Worm (Caenorhabditis elegans) whole organism, midembryonic: ENCODE data around the gene srx-68.

ENCODE experiments used
- T22C8.4 ChIP-seq: fragments of 200-800 bp; sonication (Bioruptor generic); IDR thresholded peaks from 2 replicates; pipeline ENCODE4 v1.3.6; 2022; ENCODE audit warnings: missing genetic modification characterization, missing compliant biosample characterization
- cog-1 ChIP-seq: sonication (generic microtip); optimal IDR thresholded peaks from 2 replicates; lab custom pipeline; 2016; ENCODE audit warnings: missing genetic modification characterization, missing compliant biosample characterization
- flt-1 ChIP-seq: fragments of 200-800 bp; sonication (Bioruptor generic); IDR thresholded peaks from 2 replicates; pipeline ENCODE4 v1.3.6; 2022; ENCODE audit warnings: missing genetic modification characterization, missing compliant biosample characterization
- klf-2 ChIP-seq: fragments of 200-800 bp; sonication (Bioruptor generic); conservative IDR thresholded peaks from 2 replicates; pipeline ENCODE4 v1.3.6; 2022; ENCODE audit warnings: missing genetic modification reagents, missing genetic modification characterization, missing compliant biosample characterization
- med-1 ChIP-seq: sonication (generic microtip); optimal IDR thresholded peaks from 2 replicates; lab custom pipeline; 2017; ENCODE audit warnings: missing genetic modification characterization, mild to moderate bottlenecking, missing compliant biosample characterization, antibody characterized with exemption, missing genetic modification reagents; ENCODE audit not compliant: insufficient read depth
- ref-1 ChIP-seq: fragments of 200-800 bp; sonication (Bioruptor generic); conservative IDR thresholded peaks from 2 replicates; pipeline ENCODE4 v1.3.6; 2022; ENCODE audit warnings: missing genetic modification reagents, missing genetic modification characterization, missing compliant biosample characterization
- tab-1 ChIP-seq: fragments of 200-800 bp; sonication (Bioruptor generic); IDR thresholded peaks from 2 replicates; pipeline ENCODE4 v1.3.6; 2022; ENCODE audit warnings: missing genetic modification characterization, missing compliant biosample characterization
- ztf-23 ChIP-seq: fragments of 200-800 bp; sonication (Bioruptor generic); IDR thresholded peaks from 2 replicates; pipeline ENCODE4 v1.3.6; 2022; ENCODE audit warnings: missing genetic modification reagents, missing genetic modification characterization, missing compliant biosample characterization
- ztf-29 ChIP-seq: fragments of 200-800 bp; sonication (Bioruptor generic); IDR thresholded peaks from 2 replicates; pipeline ENCODE4 v1.3.6; 2022; ENCODE audit warnings: missing genetic modification reagents, missing genetic modification characterization, missing compliant biosample characterization

The srx-68 gene

ce11 chrV:3903424-3903823 is 9.1 kb upstream of the srx-68 start:
- TF ChIP-seq klf-2 (GFP tag; lab: Robert Waterston, UW) (no peak), flt-1 (GFP tag; lab: Robert Waterston, UW) (no peak), ztf-29 (GFP tag; lab: Robert Waterston, UW) (no peak), cog-1 (tag; lab: Kevin White, UChicago) (no peak), T22C8.4 (GFP tag; lab: Robert Waterston, UW) (no peak), ztf-23 (GFP tag; lab: Robert Waterston, UW) (no peak), med-1 (GFP tag; lab: Kevin White, UChicago) (no peak), ref-1 (no peak), tab-1 (no peak)

DNA sequence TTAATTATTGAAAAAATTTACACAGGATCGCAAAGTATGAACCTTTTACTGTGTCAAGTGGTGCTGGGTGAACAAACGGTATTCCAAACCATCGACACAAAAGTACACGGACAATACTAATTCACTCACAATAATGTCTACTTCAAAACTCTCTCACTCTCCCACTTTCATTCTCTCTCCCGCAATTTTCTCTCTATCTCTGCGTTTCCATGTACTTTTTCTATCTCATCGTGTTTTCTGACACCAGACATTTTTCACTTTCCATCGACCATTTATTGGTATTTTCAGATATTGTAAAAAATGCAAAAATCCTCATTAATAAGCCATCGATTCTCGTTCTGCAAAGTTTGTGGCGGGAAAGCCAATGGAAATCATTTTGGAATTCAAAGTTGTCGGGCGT is 6.7 kb upstream of the srx-68 start, which contains the start of gene nhr-156:
Gene nhr-156, plus strand, starts transcription at position 266 of the 400 bp plus-strand sequence.
- no peak for TF ChIP-seq flt-1 (GFP tag; lab: Robert Waterston, UW)
- TF ChIP-seq ref-1, result no peak
- TF ChIP-seq T22C8.4 (GFP tag; lab: Robert Waterston, UW), result no peak
- TF ChIP-seq ztf-29 (GFP tag; lab: Robert Waterston, UW), result no peak

- TF ChIP-seq tab-1 (no peak), ref-1 (no peak), ztf-23 (GFP tag; lab: Robert Waterston, UW) (no peak), cog-1 (tag; lab: Kevin White, UChicago) (no peak), flt-1 (GFP tag; lab: Robert Waterston, UW) (no peak), med-1 (GFP tag; lab: Kevin White, UChicago) (no peak), ztf-29 (GFP tag; lab: Robert Waterston, UW) (no peak), klf-2 (GFP tag; lab: Robert Waterston, UW) (no peak), T22C8.4 (GFP tag; lab: Robert Waterston, UW) (no peak)
Observed at ce11 chrV:3913131-3913530, 559 bp downstream of the srx-68 start.

DNA sequence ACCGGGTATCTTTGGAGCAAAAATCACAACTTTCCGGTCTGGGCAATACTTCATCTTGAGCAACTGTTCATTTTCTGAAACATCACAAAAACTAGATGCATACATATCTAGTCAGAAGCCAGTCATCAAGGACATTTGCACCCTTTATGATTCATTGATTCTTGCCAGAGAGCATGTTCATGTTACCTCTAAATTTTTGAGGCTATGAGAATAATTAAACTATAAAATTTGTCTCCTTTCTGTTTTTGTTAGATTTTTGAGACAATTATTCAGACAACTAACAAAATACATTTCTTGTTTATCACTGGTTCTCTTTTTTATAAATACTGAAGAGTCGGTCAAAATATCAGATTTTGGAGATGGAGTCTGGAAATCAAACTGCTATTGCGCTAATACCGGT is 3.9 kb downstream of the srx-68 start, which contains the start of gene srx-67:
Gene srx-67, plus strand, starts transcription at position 301 of the 400 bp plus-strand sequence.
- no peak for TF ChIP-seq ref-1
- TF ChIP-seq T22C8.4 (GFP tag; lab: Robert Waterston, UW), result no peak
- no peak for TF ChIP-seq tab-1
- no peak for TF ChIP-seq med-1 (GFP tag; lab: Kevin White, UChicago)
- TF ChIP-seq cog-1 (tag; lab: Kevin White, UChicago), result no peak
- TF ChIP-seq flt-1 (GFP tag; lab: Robert Waterston, UW), result no peak

ce11 chrV:3919289-3919688 is 6.7 kb downstream of the srx-68 start, which contains the start of gene srx-66:
Gene srx-66 (plus strand): TSS chrV:3919589.
- TF ChIP-seq ref-1 (no peak), klf-2 (GFP tag; lab: Robert Waterston, UW) (no peak), ztf-29 (GFP tag; lab: Robert Waterston, UW) (no peak), T22C8.4 (GFP tag; lab: Robert Waterston, UW) (no peak), ztf-23 (GFP tag; lab: Robert Waterston, UW) (no peak), tab-1 (no peak), cog-1 (tag; lab: Kevin White, UChicago) (no peak), med-1 (GFP tag; lab: Kevin White, UChicago) (no peak), flt-1 (GFP tag; lab: Robert Waterston, UW) (no peak)

DNA sequence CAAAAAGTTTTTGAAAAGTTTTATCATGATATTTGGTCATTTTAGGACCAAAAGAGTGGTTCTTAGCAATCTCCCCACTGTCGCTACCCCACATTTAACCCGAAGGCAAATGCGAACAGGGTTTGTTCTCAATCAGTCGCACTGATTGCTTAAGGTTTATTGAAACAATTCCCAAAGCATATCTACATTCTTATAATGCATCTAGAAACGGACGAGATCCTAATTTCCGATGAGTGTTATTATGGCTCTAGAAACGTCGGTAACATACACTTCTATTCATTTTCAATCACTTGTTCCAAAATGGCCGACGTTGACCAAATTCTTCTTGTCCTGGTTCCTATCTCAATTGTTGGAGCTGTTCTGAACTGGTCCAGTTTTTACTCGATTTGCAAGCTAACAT is 9.1 kb downstream of the srx-68 start, which contains the start of gene srx-65:
Gene srx-65, plus strand, starts transcription at position 301 of the 400 bp plus-strand sequence.
- TF ChIP-seq ref-1, result no peak
- TF ChIP-seq flt-1 (GFP tag; lab: Robert Waterston, UW), result no peak
- no peak for TF ChIP-seq cog-1 (tag; lab: Kevin White, UChicago)
- no peak for TF ChIP-seq tab-1
- TF ChIP-seq T22C8.4 (GFP tag; lab: Robert Waterston, UW), result no peak
- TF ChIP-seq klf-2 (GFP tag; lab: Robert Waterston, UW), result no peak
- no peak for TF ChIP-seq ztf-29 (GFP tag; lab: Robert Waterston, UW)
- no peak for TF ChIP-seq ztf-23 (GFP tag; lab: Robert Waterston, UW)
- no peak for TF ChIP-seq med-1 (GFP tag; lab: Kevin White, UChicago)

DNA sequence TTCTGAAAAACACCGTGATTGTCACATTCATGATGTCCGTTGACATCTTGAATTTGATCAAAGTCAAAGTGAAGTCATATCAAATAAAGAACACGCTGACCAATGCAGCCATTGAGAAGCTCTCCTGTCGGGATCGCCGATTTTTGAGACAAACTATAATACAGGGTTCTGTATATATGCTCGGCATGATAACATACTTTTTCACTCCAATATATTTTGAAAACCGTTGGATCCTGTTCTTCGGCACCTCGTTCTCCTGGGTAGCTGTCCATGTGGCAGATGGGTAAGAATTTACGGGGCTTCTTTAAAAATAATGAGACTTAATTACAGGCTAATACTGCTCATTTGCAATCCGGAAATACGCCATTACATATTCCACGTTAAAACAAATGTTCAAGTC is 10.0 kb downstream of the srx-68 start:
- TF ChIP-seq tab-1, result no peak
- no peak for TF ChIP-seq ztf-29 (GFP tag; lab: Robert Waterston, UW)
- TF ChIP-seq T22C8.4 (GFP tag; lab: Robert Waterston, UW), result no peak
- TF ChIP-seq flt-1 (GFP tag; lab: Robert Waterston, UW), result no peak
- no peak for TF ChIP-seq ztf-23 (GFP tag; lab: Robert Waterston, UW)
- no peak for TF ChIP-seq cog-1 (tag; lab: Kevin White, UChicago)
- TF ChIP-seq klf-2 (GFP tag; lab: Robert Waterston, UW), result no peak
- no peak for TF ChIP-seq med-1 (GFP tag; lab: Kevin White, UChicago)
- no peak for TF ChIP-seq ref-1

ce11 chrV:3927522-3927921 is 14.9 kb downstream of the srx-68 start:
- TF ChIP-seq T22C8.4 (GFP tag; lab: Robert Waterston, UW) (no peak), klf-2 (GFP tag; lab: Robert Waterston, UW) (0 out of 2 replicates have a peak, but pooled peaks have one; percentile 42)

- TF ChIP-seq med-1 (GFP tag; lab: Kevin White, UChicago) (no peak), ref-1 (no peak), T22C8.4 (GFP tag; lab: Robert Waterston, UW) (no peak), cog-1 (tag; lab: Kevin White, UChicago) (no peak), flt-1 (GFP tag; lab: Robert Waterston, UW) (no peak), ztf-23 (GFP tag; lab: Robert Waterston, UW) (no peak), tab-1 (no peak), klf-2 (GFP tag; lab: Robert Waterston, UW) (no peak), ztf-29 (GFP tag; lab: Robert Waterston, UW) (no peak)
Observed at ce11 chrV:3929099-3929498, 16.5 kb downstream of the srx-68 start, which contains the start of gene srx-64. Gene srx-64 (plus strand): TSS chrV:3929399.

DNA sequence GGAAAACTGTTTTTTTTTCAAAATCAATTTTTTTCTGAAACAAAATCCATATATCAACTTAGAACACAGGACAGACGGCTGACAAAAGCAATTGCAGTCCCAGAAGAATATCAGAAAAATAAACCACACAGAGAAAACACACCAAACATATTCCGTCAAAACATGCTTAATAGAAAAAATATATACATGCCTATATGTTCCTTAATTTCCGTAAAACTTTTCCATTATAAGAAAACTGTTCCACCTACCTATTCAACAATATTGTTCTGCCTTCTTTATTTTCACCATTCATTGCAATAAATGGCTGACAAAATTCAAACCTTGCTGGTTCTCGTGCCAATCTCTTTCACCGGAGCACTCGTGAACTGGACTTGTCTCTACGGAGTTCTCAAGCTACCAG is 18.8 kb downstream of the srx-68 start, which contains the start of gene srx-63:
Gene srx-63, plus strand, starts transcription at position 301 of the 400 bp plus-strand sequence.
- TF ChIP-seq med-1 (GFP tag; lab: Kevin White, UChicago) (no peak), ztf-29 (GFP tag; lab: Robert Waterston, UW) (no peak), tab-1 (no peak), T22C8.4 (GFP tag; lab: Robert Waterston, UW) (no peak), cog-1 (tag; lab: Kevin White, UChicago) (no peak), flt-1 (GFP tag; lab: Robert Waterston, UW) (no peak), klf-2 (GFP tag; lab: Robert Waterston, UW) (no peak), ztf-23 (GFP tag; lab: Robert Waterston, UW) (no peak), ref-1 (no peak)
